Worm (Caenorhabditis elegans): ENCODE results near the gene C29E4.13.

C29E4.13 gene

DNA sequence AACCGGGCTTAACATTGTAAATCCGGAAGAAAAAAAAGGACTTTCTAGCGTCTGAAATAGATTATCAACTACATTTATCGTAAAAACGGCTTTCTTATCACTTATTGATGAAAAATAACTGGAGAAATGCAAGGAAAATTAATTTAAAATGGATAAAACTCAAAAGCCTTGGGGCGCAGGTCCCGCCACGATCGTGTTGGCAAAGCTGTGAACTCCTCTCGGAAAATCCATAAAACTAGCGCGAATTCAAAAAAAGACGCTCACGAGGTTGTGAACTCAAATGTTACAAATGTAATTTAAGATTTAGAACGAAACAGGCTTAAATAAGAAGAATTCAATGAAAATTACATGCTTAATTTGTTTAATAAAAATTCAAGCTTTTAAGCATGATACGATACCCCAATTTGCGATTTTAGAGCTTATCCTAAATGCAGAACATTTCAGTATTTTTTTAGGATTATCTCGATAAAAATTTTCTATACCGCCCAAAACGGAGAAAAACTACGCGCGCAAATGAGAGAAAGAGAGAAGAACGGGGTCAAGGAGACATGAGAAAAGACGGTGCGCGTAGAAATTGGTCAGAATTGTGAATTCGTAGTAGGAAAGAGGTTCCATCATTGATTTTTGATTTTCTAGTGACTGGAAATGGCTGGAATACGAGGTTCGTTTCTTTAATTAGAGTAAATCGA, 23.7 kb upstream of the C29E4.13 start, which contains the start of gene C29E4.15:
TSS of gene C29E4.15 (plus strand) at position 547 of the 689 bp plus-strand sequence.
- TF ChIP-seq nhr-129 (tag; optimal IDR thresholded peaks at IDR 0.05), result peak; percentile 6
- TF ChIP-seq unc-39 (tag; optimal IDR thresholded peaks at IDR 0.05), result no peak
- no peak for TF ChIP-seq nhr-21 (tag; optimal IDR thresholded peaks at IDR 0.05)
- peak; percentile 87 for TF ChIP-seq crh-2 (tag; optimal IDR thresholded peaks at IDR 0.05)
- no peak for TF ChIP-seq lin-13 (GFP tag; optimal IDR thresholded peaks at IDR 0.05)
- peak; percentile 15 for TF ChIP-seq F13H6.1 (tag; optimal IDR thresholded peaks at IDR 0.05)
- TF ChIP-seq C34F6.9 (tag; optimal IDR thresholded peaks at IDR 0.05), result peak; percentile 63
- no peak for TF ChIP-seq ztf-11 (tag; optimal IDR thresholded peaks at IDR 0.05)
- peak; percentile 27 to 80 for TF ChIP-seq lsy-2 (tag; optimal IDR thresholded peaks at IDR 0.05)
- peak; percentile 60 for TF ChIP-seq gmeb-1 (tag; optimal IDR thresholded peaks at IDR 0.05)
- TF ChIP-seq zag-1 (tag; optimal IDR thresholded peaks at IDR 0.05), result no peak
- no peak for TF ChIP-seq nhr-6 (tag; optimal IDR thresholded peaks at IDR 0.05)
- TF ChIP-seq dmd-4 (tag; optimal IDR thresholded peaks at IDR 0.05), result no peak
- no peak for TF ChIP-seq lin-39 (tag; optimal IDR thresholded peaks at IDR 0.05)
- no peak for TF ChIP-seq blmp-1 (tag; optimal IDR thresholded peaks at IDR 0.05; ENCODE audit: insufficient read depth)
- peak; percentile 83 for TF ChIP-seq unc-55 (GFP tag; optimal IDR thresholded peaks at IDR 0.05)

DNA sequence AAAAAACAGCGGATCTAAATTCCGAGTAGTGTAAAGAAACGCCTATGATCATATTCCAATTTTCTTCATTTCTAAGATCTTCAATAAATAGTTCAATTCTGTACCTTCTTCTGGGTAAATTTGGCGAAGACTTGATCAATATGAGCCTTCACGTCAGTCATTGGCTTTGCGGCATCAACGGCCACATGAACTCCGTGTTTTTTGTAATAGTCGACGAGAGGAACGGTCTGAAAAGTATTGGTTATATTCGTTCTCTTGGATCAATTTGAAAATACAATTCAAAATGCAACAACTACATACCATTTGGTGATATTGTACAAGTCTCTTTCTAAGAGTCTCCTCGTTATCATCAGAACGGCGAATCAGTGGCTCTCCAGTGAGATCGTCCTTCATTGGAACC, 21.9 kb upstream of the C29E4.13 start:
- TF ChIP-seq unc-39 (tag; optimal IDR thresholded peaks at IDR 0.05) (no peak), ama-1 (optimal IDR thresholded peaks at IDR 0.05) (peak; percentile 76)

DNA sequence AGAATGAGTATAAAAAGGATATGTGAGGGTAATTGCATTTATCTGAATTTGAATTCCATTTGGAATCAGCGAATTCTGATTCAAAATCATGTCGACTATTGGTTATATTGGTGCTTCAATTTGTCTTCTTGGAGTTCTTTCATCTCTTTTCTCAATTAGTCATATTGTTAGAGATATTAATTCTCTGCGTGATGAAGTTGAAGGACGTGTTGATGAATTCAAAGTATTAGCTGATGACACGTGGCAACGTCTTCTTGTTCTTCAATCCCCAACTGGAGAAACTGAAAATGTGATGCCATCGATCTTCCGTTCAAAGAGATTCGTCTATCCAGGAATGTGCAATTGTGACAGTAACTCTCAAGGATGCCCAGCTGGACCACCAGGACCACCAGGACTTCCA, 20.3 kb upstream of the C29E4.13 start, which contains the start of gene col-90:
TSS of gene col-90 (plus strand) at position 37 of the 400 bp plus-strand sequence.
- TF ChIP-seq ama-1 (optimal IDR thresholded peaks at IDR 0.05) (peak; percentile 59), sem-4 (tag; optimal IDR thresholded peaks at IDR 0.05) (no peak)

DNA sequence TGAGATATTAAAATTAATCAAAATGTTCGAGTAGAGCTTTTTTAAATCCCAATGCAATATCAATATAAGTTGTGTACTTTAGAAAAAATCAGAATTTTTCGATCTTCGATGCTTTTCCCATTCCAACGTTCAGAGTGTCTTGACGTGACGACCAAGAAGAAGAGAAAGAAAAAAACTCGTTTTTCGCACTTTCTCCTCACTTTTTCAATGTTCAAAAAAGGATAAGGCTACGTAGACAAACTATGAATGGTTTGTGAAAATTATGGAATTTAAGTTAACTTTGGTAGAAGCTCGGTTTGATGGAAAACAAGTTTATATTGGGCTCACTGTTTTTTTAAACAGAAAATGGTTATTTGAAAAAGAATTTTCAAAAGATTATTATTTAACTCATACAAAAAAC, 19.2 kb upstream of the C29E4.13 start:
- TF ChIP-seq unc-55 (GFP tag; optimal IDR thresholded peaks at IDR 0.05) (no peak), ceh-16 (tag; optimal IDR thresholded peaks at IDR 0.05) (no peak), lsy-2 (tag; optimal IDR thresholded peaks at IDR 0.05) (no peak), nhr-25 (tag; optimal IDR thresholded peaks at IDR 0.05) (no peak), Y55F3AM.14 (GFP tag; optimal IDR thresholded peaks at IDR 0.05) (no peak), crh-2 (tag; optimal IDR thresholded peaks at IDR 0.05) (no peak), snpc-4 (tag; optimal IDR thresholded peaks at IDR 0.05) (no peak), F13H6.1 (tag; optimal IDR thresholded peaks at IDR 0.05) (no peak), unc-62 (GFP tag; optimal IDR thresholded peaks at IDR 0.05) (no peak), nhr-11 (tag; optimal IDR thresholded peaks at IDR 0.05) (no peak), ztf-4 (tag; optimal IDR thresholded peaks at IDR 0.05) (no peak)

DNA sequence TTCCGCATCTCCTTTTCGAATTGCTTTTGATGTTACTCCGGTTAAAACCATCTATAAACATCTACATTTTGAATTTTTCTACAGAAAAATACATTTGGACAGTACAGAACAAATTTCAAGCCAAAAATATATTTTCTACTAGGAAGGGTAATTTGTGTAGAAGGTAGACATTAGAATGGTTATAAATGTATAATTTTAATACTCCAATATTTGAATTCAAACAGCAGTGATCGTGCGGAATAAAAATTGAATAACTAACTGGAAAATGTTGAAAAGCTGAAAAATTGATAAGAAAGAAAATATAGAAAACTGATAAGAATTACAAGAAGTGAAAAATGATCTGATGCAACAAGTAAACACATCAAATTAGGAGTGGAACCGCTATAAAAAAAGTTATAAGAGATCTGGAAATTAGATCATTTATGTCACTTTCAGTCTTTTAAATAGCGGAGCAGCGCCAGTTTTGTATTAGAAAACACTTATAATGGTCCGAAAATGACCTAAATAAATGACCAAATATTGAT, 18.5 kb upstream of the C29E4.13 start, which contains the start of gene gsto-1:
TSS of gene gsto-1 (minus strand) at position 51 of the 524 bp plus-strand sequence.
- TF ChIP-seq F13H6.1 (tag; optimal IDR thresholded peaks at IDR 0.05), result no peak
- peak; percentile 6 for TF ChIP-seq gmeb-1 (tag; optimal IDR thresholded peaks at IDR 0.05)
- peak; percentile 26 for TF ChIP-seq fos-1 (tag; optimal IDR thresholded peaks at IDR 0.05)
- peak; percentile 8 for TF ChIP-seq crh-2 (tag; optimal IDR thresholded peaks at IDR 0.05)
- TF ChIP-seq zag-1 (tag; optimal IDR thresholded peaks at IDR 0.05), result no peak
- TF ChIP-seq lsy-2 (tag; optimal IDR thresholded peaks at IDR 0.05), result no peak
- peak; percentile 31 for TF ChIP-seq nhr-129 (tag; optimal IDR thresholded peaks at IDR 0.05)
- no peak for TF ChIP-seq lin-39 (tag; optimal IDR thresholded peaks at IDR 0.05)
- TF ChIP-seq unc-62 (GFP tag; optimal IDR thresholded peaks at IDR 0.05), result no peak
- no peak for TF ChIP-seq nhr-11 (tag; optimal IDR thresholded peaks at IDR 0.05)

DNA sequence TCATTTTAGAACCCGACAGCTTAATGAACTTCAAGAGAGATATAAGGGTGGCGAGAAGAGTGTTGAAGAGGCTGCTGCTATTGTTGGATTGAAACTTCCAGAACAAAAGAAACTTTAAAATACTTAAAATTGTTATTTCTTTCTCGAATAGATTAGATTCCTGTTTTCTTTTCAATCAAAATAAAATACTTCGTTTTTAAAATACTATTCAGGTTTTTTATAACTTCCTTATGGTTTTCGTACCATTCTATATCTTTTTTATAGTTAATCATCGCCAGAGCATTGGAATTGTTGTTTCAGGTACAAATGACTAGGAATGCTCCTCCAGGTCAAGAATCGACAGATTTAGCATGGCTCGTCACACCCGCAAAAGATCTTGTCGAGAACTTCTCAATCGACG, 12.9 kb upstream of the C29E4.13 start, which contains the start of gene kle-2:
TSS of gene kle-2 (plus strand) at position 301 of the 400 bp plus-strand sequence.
- TF ChIP-seq nhr-21 (tag; optimal IDR thresholded peaks at IDR 0.05), result no peak
- no peak for TF ChIP-seq lin-11 (tag; optimal IDR thresholded peaks at IDR 0.05)
- TF ChIP-seq skn-1 (tag; optimal IDR thresholded peaks at IDR 0.05), result no peak
- TF ChIP-seq lin-13 (GFP tag; optimal IDR thresholded peaks at IDR 0.05), result no peak
- no peak for TF ChIP-seq ztf-11 (tag; optimal IDR thresholded peaks at IDR 0.05)
- TF ChIP-seq zag-1 (tag; optimal IDR thresholded peaks at IDR 0.05), result no peak
- TF ChIP-seq crh-2 (tag; optimal IDR thresholded peaks at IDR 0.05), result no peak
- no peak for TF ChIP-seq elt-3 (tag; optimal IDR thresholded peaks at IDR 0.05)
- no peak for TF ChIP-seq dmd-4 (tag; optimal IDR thresholded peaks at IDR 0.05)
- no peak for TF ChIP-seq R02D3.7 (tag; optimal IDR thresholded peaks at IDR 0.05)
- TF ChIP-seq sma-3 (GFP tag; optimal IDR thresholded peaks at IDR 0.05), result no peak
- no peak for TF ChIP-seq egl-27 (tag; optimal IDR thresholded peaks at IDR 0.05)
- TF ChIP-seq lsy-2 (tag; optimal IDR thresholded peaks at IDR 0.05), result no peak
- no peak for TF ChIP-seq ztf-4 (tag; optimal IDR thresholded peaks at IDR 0.05)
- no peak for TF ChIP-seq mbf-1 (tag; optimal IDR thresholded peaks at IDR 0.05)
- TF ChIP-seq ceh-82 (tag; optimal IDR thresholded peaks at IDR 0.05), result no peak
- TF ChIP-seq nhr-11 (tag; optimal IDR thresholded peaks at IDR 0.05), result no peak
- TF ChIP-seq nhr-6 (tag; optimal IDR thresholded peaks at IDR 0.05), result no peak
- no peak for TF ChIP-seq unc-62 (GFP tag; optimal IDR thresholded peaks at IDR 0.05)

Data from whole organism, L2 larva.